Fruit fly (Drosophila melanogaster): Measurements from ENCODE around the gene CG31269.

CG31269 gene

dm6 chr3R:17080666-17081358, 46.1 kb upstream of the CG31269 start (continued):
- peak; percentile 95 for TF ChIP-seq CG6254 (GFP tag; optimal IDR thresholded peaks at IDR 0.05)
- peak; percentile 80; the same call in 2 of the 3 replicates for TF ChIP-seq CG11560 (tag; IDR thresholded peaks at IDR 0.05)
- TF ChIP-seq CG11247 (GFP tag; IDR thresholded peaks at IDR 0.05): peak; percentile 90
- peak; percentile 42; the same call in 1 of the 3 replicates for TF ChIP-seq sr (GFP tag; IDR thresholded peaks at IDR 0.05)
- no peak for TF ChIP-seq gfzf (GFP tag; optimal IDR thresholded peaks at IDR 0.05)
- peak; percentile 63 for TF ChIP-seq CG17802 (tag; optimal IDR thresholded peaks at IDR 0.05)
- TF ChIP-seq tio (GFP tag; optimal IDR thresholded peaks at IDR 0.05): peak; percentile 97
- peak; percentile 97 for TF ChIP-seq CG2712 (tag; optimal IDR thresholded peaks at IDR 0.05)
- peak; percentile 93 for TF ChIP-seq Atf6 (GFP tag; IDR thresholded peaks at IDR 0.05)
- no peak for TF ChIP-seq cad (GFP tag; optimal IDR thresholded peaks at IDR 0.05)
- peak; percentile 69 for TF ChIP-seq CG1024 (GFP tag; IDR thresholded peaks at IDR 0.05)
- peak; percentile 73 for TF ChIP-seq dati (GFP tag; IDR thresholded peaks at IDR 0.05)
- peak; percentile 80 for TF ChIP-seq CG11398 (GFP tag; optimal IDR thresholded peaks at IDR 0.05)
- TF ChIP-seq trh (GFP tag; optimal IDR thresholded peaks at IDR 0.05): peak; percentile 85
- peak; percentile 79 for TF ChIP-seq CG7987 (GFP tag; optimal IDR thresholded peaks at IDR 0.05)
- TF ChIP-seq Ptx1 (GFP tag; IDR thresholded peaks at IDR 0.05): peak; percentile 96
- TF ChIP-seq disco-r (GFP tag; optimal IDR thresholded peaks at IDR 0.05): peak; percentile 89
- no peak for TF ChIP-seq CG8478 (optimal IDR thresholded peaks at IDR 0.05)
- TF ChIP-seq CG17359 (tag; optimal IDR thresholded peaks at IDR 0.05): peak; percentile 95
- no peak for TF ChIP-seq hkb (optimal IDR thresholded peaks at IDR 0.05)
- peak; percentile 98 for TF ChIP-seq hkb (GFP tag; IDR thresholded peaks at IDR 0.05)
- TF ChIP-seq Atf-2 (GFP tag; optimal IDR thresholded peaks at IDR 0.05): peak; percentile 87
- peak; percentile 87 for TF ChIP-seq Mad (GFP tag; optimal IDR thresholded peaks at IDR 0.05)
- peak; percentile 92 for TF ChIP-seq danr (GFP tag; IDR thresholded peaks at IDR 0.05)
- no peak for TF ChIP-seq pita (GFP tag; optimal IDR thresholded peaks at IDR 0.05)
- TF ChIP-seq sim (GFP tag; IDR thresholded peaks at IDR 0.05): peak; percentile 90; the same call in 1 of the 2 replicates
- TF ChIP-seq dm (GFP tag; optimal IDR thresholded peaks at IDR 0.05): peak; percentile 68
- peak; percentile 66; the same call in 1 of the 2 replicates for TF ChIP-seq sens-2 (GFP tag; IDR thresholded peaks at IDR 0.05)
- peak; percentile 71 for TF ChIP-seq btn (GFP tag; optimal IDR thresholded peaks at IDR 0.05)
- peak; percentile 94 for TF ChIP-seq CG1233 (GFP tag; optimal IDR thresholded peaks at IDR 0.05)
- TF ChIP-seq NFAT (GFP tag; IDR thresholded peaks at IDR 0.05): peak; percentile 85
- peak; percentile 97 for TF ChIP-seq dmrt99B (tag; optimal IDR thresholded peaks at IDR 0.05)
- TF ChIP-seq ac (GFP tag; optimal IDR thresholded peaks at IDR 0.05): peak; percentile 85
- peak; percentile 89 for TF ChIP-seq H15 (GFP tag; IDR thresholded peaks at IDR 0.05)
- peak; percentile 73 for TF ChIP-seq CG8765 (GFP tag; IDR thresholded peaks at IDR 0.05)
- TF ChIP-seq CG31441 (GFP tag; IDR thresholded peaks at IDR 0.05): peak; percentile 98
- TF ChIP-seq CG17361 (GFP tag; IDR thresholded peaks at IDR 0.05): peak; percentile 96
- peak; percentile 83 for TF ChIP-seq Hmx (GFP tag; optimal IDR thresholded peaks at IDR 0.05)
- TF ChIP-seq CG14965 (GFP tag; optimal IDR thresholded peaks at IDR 0.05; ENCODE audit: borderline replicate concordance): peak; percentile 55
- TF ChIP-seq ara (GFP tag; IDR thresholded peaks at IDR 0.05): peak; percentile 88
- TF ChIP-seq CG3847 (GFP tag; IDR thresholded peaks at IDR 0.05): peak; percentile 88
- TF ChIP-seq CG14014 (GFP tag; IDR thresholded peaks at IDR 0.05): peak; percentile 93
- peak; percentile 60 for TF ChIP-seq Adf1 (GFP tag; IDR thresholded peaks at IDR 0.05)
- peak; percentile 96 for TF ChIP-seq org-1 (GFP tag; optimal IDR thresholded peaks at IDR 0.05)
- peak; percentile 89 for TF ChIP-seq CG3065 (GFP tag; optimal IDR thresholded peaks at IDR 0.05)
- peak; percentile 82 for TF ChIP-seq zen (tag; optimal IDR thresholded peaks at IDR 0.05)
- peak; percentile 84 for TF ChIP-seq twi (tag; optimal IDR thresholded peaks at IDR 0.05)
- peak; percentile 98 for TF ChIP-seq gcm (GFP tag; optimal IDR thresholded peaks at IDR 0.05)
- peak; percentile 94; the same call in 2 of the 3 replicates for TF ChIP-seq zfh1 (GFP tag; IDR thresholded peaks at IDR 0.05)
- peak; percentile 47 for TF ChIP-seq GATAe (GFP tag; conservative IDR thresholded peaks at IDR 0.05)
- TF ChIP-seq CG10366 (GFP tag; IDR thresholded peaks at IDR 0.05): peak; percentile 91

Data from whole organism, embryonic.